Worm (Caenorhabditis elegans) whole organism, L3 larva: Measurements from ENCODE around the gene blos-1.

Source experiments
- ama-1 ChIP-seq: fragments of 150-350 bp; optimal IDR thresholded peaks from 2 replicates; lab custom pipeline; 2018
- elt-2 ChIP-seq: sonication (generic microtip); optimal IDR thresholded peaks from 2 replicates; lab custom pipeline; 2016; ENCODE audit warnings: missing genetic modification reagents, mild to moderate bottlenecking, missing genetic modification characterization, missing compliant biosample characterization
- fkh-10 ChIP-seq: sonication (generic microtip); optimal IDR thresholded peaks from 2 replicates; lab custom pipeline; 2017; ENCODE audit warnings: missing biosample characterization, missing genetic modification reagents, missing genetic modification characterization
- mml-1 ChIP-seq: fragments of 150-350 bp; sonication (generic microtip); optimal IDR thresholded peaks from 3 replicates; lab custom pipeline; 2014; ENCODE audit warnings: missing biosample characterization, missing genetic modification characterization
- nhr-11 ChIP-seq: fragments of 150-350 bp; optimal IDR thresholded peaks from 2 replicates; lab custom pipeline; 2014; ENCODE audit warnings: missing biosample characterization, missing genetic modification characterization
- nhr-28 ChIP-seq: fragments of 150-350 bp; optimal IDR thresholded peaks from 2 replicates; lab custom pipeline; 2014; ENCODE audit warnings: missing biosample characterization, missing genetic modification characterization
- nhr-76 ChIP-seq: fragments of 150-350 bp; sonication (generic microtip); optimal IDR thresholded peaks from 5 replicates; lab custom pipeline; 2014; ENCODE audit warnings: missing biosample characterization, missing genetic modification characterization
- nhr-77 ChIP-seq: fragments of 150-350 bp; optimal IDR thresholded peaks from 2 replicates; lab custom pipeline; 2014; ENCODE audit warnings: missing biosample characterization, missing genetic modification characterization
- pqm-1 ChIP-seq: fragments of 150-350 bp; optimal IDR thresholded peaks from 2 replicates; lab custom pipeline; 2017; ENCODE audit warnings: missing biosample characterization, missing genetic modification characterization, inconsistent platforms
- skn-1 ChIP-seq: fragments of 150-350 bp; optimal IDR thresholded peaks from 2 replicates; lab custom pipeline; 2014; ENCODE audit warnings: missing biosample characterization, missing genetic modification characterization
- unc-62 ChIP-seq: fragments of 150-350 bp; sonication (generic microtip); optimal IDR thresholded peaks from 4 replicates; lab custom pipeline; 2014; ENCODE audit warnings: missing biosample characterization, missing genetic modification reagents, missing genetic modification characterization
- ztf-11 ChIP-seq: fragments of 150-350 bp; optimal IDR thresholded peaks from 2 replicates; lab custom pipeline; 2014; ENCODE audit warnings: missing biosample characterization, missing genetic modification characterization

- TF ChIP-seq ztf-11 (no peak), skn-1 (tag; lab: Kevin White, UChicago) (no peak), fkh-10 (GFP tag; lab: Kevin White, UChicago) (no peak), elt-2 (tag; lab: Kevin White, UChicago) (no peak), pqm-1 (no peak), nhr-77 (tag; lab: Kevin White, UChicago) (no peak), nhr-11 (tag; lab: Kevin White, UChicago) (no peak), mml-1 (tag; lab: Kevin White, UChicago) (no peak), nhr-76 (no peak), unc-62 (GFP tag; lab: Kevin White, UChicago) (no peak), ama-1 (lab: Kevin White, UChicago) (no peak), nhr-28 (tag; lab: Kevin White, UChicago) (no peak)
These were observed 10.5 kb downstream of the blos-1 start, which contains the start of the genes T20G5.13 and T20G5.12 for ce11 chrIII:10201235-10201634.
